Worm (Caenorhabditis elegans) whole organism, midembryonic: ENCODE data around the gene Y59H11AR.4.

Source experiments
- T22C8.4 ChIP-seq: fragments of 200-800 bp; sonication (Bioruptor generic); IDR thresholded peaks from 2 replicates; pipeline ENCODE4 v1.3.6; 2022; ENCODE audit warnings: missing genetic modification characterization, missing compliant biosample characterization
- cog-1 ChIP-seq: sonication (generic microtip); optimal IDR thresholded peaks from 2 replicates; lab custom pipeline; 2016; ENCODE audit warnings: missing genetic modification characterization, missing compliant biosample characterization
- flt-1 ChIP-seq: fragments of 200-800 bp; sonication (Bioruptor generic); IDR thresholded peaks from 2 replicates; pipeline ENCODE4 v1.3.6; 2022; ENCODE audit warnings: missing genetic modification characterization, missing compliant biosample characterization
- klf-2 ChIP-seq: fragments of 200-800 bp; sonication (Bioruptor generic); conservative IDR thresholded peaks from 2 replicates; pipeline ENCODE4 v1.3.6; 2022; ENCODE audit warnings: missing genetic modification reagents, missing genetic modification characterization, missing compliant biosample characterization
- med-1 ChIP-seq: sonication (generic microtip); optimal IDR thresholded peaks from 2 replicates; lab custom pipeline; 2017; ENCODE audit warnings: missing genetic modification characterization, mild to moderate bottlenecking, missing compliant biosample characterization, antibody characterized with exemption, missing genetic modification reagents; ENCODE audit not compliant: insufficient read depth
- ref-1 ChIP-seq: fragments of 200-800 bp; sonication (Bioruptor generic); conservative IDR thresholded peaks from 2 replicates; pipeline ENCODE4 v1.3.6; 2022; ENCODE audit warnings: missing genetic modification reagents, missing genetic modification characterization, missing compliant biosample characterization
- tab-1 ChIP-seq: fragments of 200-800 bp; sonication (Bioruptor generic); IDR thresholded peaks from 2 replicates; pipeline ENCODE4 v1.3.6; 2022; ENCODE audit warnings: missing genetic modification characterization, missing compliant biosample characterization
- ztf-23 ChIP-seq: fragments of 200-800 bp; sonication (Bioruptor generic); IDR thresholded peaks from 2 replicates; pipeline ENCODE4 v1.3.6; 2022; ENCODE audit warnings: missing genetic modification reagents, missing genetic modification characterization, missing compliant biosample characterization
- ztf-29 ChIP-seq: fragments of 200-800 bp; sonication (Bioruptor generic); IDR thresholded peaks from 2 replicates; pipeline ENCODE4 v1.3.6; 2022; ENCODE audit warnings: missing genetic modification reagents, missing genetic modification characterization, missing compliant biosample characterization

Y59H11AR.4 gene

DNA sequence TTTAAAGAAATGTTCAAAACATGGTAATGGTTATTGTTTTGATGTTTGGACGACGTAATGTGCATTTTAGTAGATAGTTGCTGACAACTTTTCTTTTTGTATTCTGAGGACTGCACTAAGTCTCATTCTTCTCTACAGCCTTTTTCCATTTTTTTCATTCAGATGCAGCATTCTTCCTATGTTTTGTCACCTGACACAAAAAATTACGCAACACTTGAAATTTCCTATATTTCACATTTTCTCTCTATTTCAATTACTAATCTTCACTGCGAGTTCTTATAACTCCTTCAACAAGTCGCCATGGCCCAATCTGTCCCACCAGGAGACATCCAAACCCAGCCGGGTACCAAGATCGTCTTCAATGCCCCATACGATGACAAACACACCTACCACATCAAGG, 29.4 kb downstream of the Y59H11AR.4 start, which contains the start of gene Y59H11AM.1:
Y59H11AM.1 (plus strand) TSS at position 301 of the 400 bp plus-strand sequence.
- TF ChIP-seq T22C8.4 (GFP tag; lab: Robert Waterston, UW) (no peak), ztf-23 (GFP tag; lab: Robert Waterston, UW) (no peak), tab-1 (no peak), med-1 (GFP tag; lab: Kevin White, UChicago) (no peak), cog-1 (tag; lab: Kevin White, UChicago) (no peak), ref-1 (GFP tag; lab: Robert Waterston, UW) (no peak), klf-2 (GFP tag; lab: Robert Waterston, UW) (no peak), ztf-29 (no peak), flt-1 (no peak)

DNA sequence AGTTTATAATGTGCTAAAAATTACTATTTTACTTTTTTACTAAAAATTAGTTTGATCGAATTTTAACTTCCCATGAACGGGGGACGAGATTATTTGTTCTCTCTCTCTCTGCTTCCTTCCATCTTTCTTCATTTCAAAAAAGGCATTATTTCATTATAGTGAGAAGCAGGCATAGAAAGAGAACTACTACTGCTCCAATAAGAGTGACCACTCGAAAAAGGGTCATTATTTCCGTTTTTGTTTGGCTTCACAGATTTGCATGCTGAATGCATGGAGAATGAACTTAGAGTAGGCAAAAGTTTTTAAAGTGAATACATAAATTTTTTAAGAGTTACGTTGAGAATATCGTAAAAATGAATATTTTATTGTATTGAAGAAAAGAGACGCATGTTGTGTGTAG, 29.8 kb downstream of the Y59H11AR.4 start:
- TF ChIP-seq tab-1 (no peak), klf-2 (GFP tag; lab: Robert Waterston, UW) (no peak), ref-1 (GFP tag; lab: Robert Waterston, UW) (no peak), ztf-23 (GFP tag; lab: Robert Waterston, UW) (no peak), cog-1 (tag; lab: Kevin White, UChicago) (no peak)

- no peak for TF ChIP-seq ztf-23 (GFP tag; lab: Robert Waterston, UW)
- TF ChIP-seq T22C8.4 (GFP tag; lab: Robert Waterston, UW): no peak
- no peak for TF ChIP-seq klf-2 (GFP tag; lab: Robert Waterston, UW)
- TF ChIP-seq med-1 (GFP tag; lab: Kevin White, UChicago): no peak
- no peak for TF ChIP-seq flt-1
- TF ChIP-seq tab-1: no peak
- no peak for TF ChIP-seq ref-1 (GFP tag; lab: Robert Waterston, UW)
- TF ChIP-seq ztf-29: no peak
- TF ChIP-seq cog-1 (tag; lab: Kevin White, UChicago): no peak
Measured at ce11 chrIV:8570253-8570652, 30.3 kb downstream of the Y59H11AR.4 start, which contains the start of gene Y59H11AM.4. Gene Y59H11AM.4, minus strand, starts transcription at chrIV:8570353.

DNA sequence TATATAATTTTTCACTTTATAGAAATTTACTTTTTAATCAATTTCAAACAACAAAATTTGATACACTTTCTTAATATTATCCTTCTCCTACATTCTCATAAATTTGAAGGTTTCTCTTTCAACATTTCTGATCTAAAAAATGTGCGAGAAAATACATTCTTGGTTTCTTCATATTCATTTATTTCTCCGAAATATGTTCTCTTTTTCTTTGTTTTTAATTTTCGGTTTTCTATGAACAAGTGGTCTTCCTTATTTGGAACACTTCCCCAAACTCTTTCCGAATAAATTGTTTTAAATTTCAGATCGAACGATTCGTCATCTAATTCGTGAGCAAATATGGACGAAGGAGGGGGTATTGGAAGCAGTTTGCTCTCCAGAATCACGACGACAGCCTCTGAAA, 41.4 kb downstream of the Y59H11AR.4 start, which contains the start of gene npr-22:
npr-22 (plus strand) TSS at position 301 of the 400 bp plus-strand sequence.
- TF ChIP-seq ref-1 (GFP tag; lab: Robert Waterston, UW): no peak
